Fruit fly (Drosophila melanogaster): Measurements from ENCODE around the gene jumu.

dm6 chr3R:10407658-10408057 is 57.7 kb downstream of the jumu start:
- no peak for TF ChIP-seq Crg-1 (GFP tag; optimal IDR thresholded peaks at IDR 0.05)
- no peak for TF ChIP-seq CG14711 (tag; optimal IDR thresholded peaks at IDR 0.05)
- no peak for TF ChIP-seq CG12768 (GFP tag; optimal IDR thresholded peaks at IDR 0.05)
- TF ChIP-seq ovo (GFP tag; optimal IDR thresholded peaks at IDR 0.05) = no peak
- no peak for TF ChIP-seq CG1620 (GFP tag; optimal IDR thresholded peaks at IDR 0.05)
- no peak for TF ChIP-seq CG33017 (tag; optimal IDR thresholded peaks at IDR 0.05)

Data from whole organism, adult.